Fruit fly (Drosophila melanogaster): Measurements from ENCODE around the gene HLH3B.

The HLH3B gene

dm6 chrX:2633847-2634776, 47.4 kb downstream of the HLH3B start, which contains the start of gene sgg (continued):
- TF ChIP-seq trh (GFP tag; optimal IDR thresholded peaks at IDR 0.05) = no peak
- peak; percentile 91 for TF ChIP-seq CG9797 (GFP tag; optimal IDR thresholded peaks at IDR 0.05)
- TF ChIP-seq ab (GFP tag; optimal IDR thresholded peaks at IDR 0.05) = no peak
- no peak for TF ChIP-seq klu (GFP tag; IDR thresholded peaks at IDR 0.05)
- TF ChIP-seq Eip74EF (GFP tag; optimal IDR thresholded peaks at IDR 0.05) = peak in 1 of 2 experiments; percentile 90
- TF ChIP-seq gcm (GFP tag; optimal IDR thresholded peaks at IDR 0.05) = no peak
- no peak for TF ChIP-seq CG10366 (GFP tag; IDR thresholded peaks at IDR 0.05)
- TF ChIP-seq CG15269 (tag; optimal IDR thresholded peaks at IDR 0.05) = no peak
- TF ChIP-seq CG14050 (GFP tag; IDR thresholded peaks at IDR 0.05) = no peak
- no peak for TF ChIP-seq gro (GFP tag; optimal IDR thresholded peaks at IDR 0.05)
- no peak for TF ChIP-seq CG30403 (GFP tag; optimal IDR thresholded peaks at IDR 0.05)
- TF ChIP-seq ttk (GFP tag; IDR thresholded peaks at IDR 0.05) = no peak
- TF ChIP-seq da (GFP tag; optimal IDR thresholded peaks at IDR 0.05) = no peak
- no peak for TF ChIP-seq salm (tag; optimal IDR thresholded peaks at IDR 0.05)
- no peak for TF ChIP-seq CG6272 (GFP tag; IDR thresholded peaks at IDR 0.05)
- TF ChIP-seq CG10274 (GFP tag; optimal IDR thresholded peaks at IDR 0.05) = no peak
- peak; percentile 53 for TF ChIP-seq Lhr (GFP tag; optimal IDR thresholded peaks at IDR 0.05)
- peak; percentile 85 for TF ChIP-seq pzg (GFP tag; optimal IDR thresholded peaks at IDR 0.05)
- no peak for TF ChIP-seq Deaf1 (tag; optimal IDR thresholded peaks at IDR 0.05)
- TF ChIP-seq Rfx (GFP tag; IDR thresholded peaks at IDR 0.05) = no peak
- TF ChIP-seq Xrp1 (GFP tag; IDR thresholded peaks at IDR 0.05) = no peak
- TF ChIP-seq Abd-B (GFP tag; optimal IDR thresholded peaks at IDR 0.05) = no peak
- TF ChIP-seq Camta (GFP tag; optimal IDR thresholded peaks at IDR 0.05) = no peak
- no peak for TF ChIP-seq CG10431 (GFP tag; optimal IDR thresholded peaks at IDR 0.05)
- peak; percentile 22; the same call in 1 of the 2 replicates for TF ChIP-seq bbx (GFP tag; IDR thresholded peaks at IDR 0.05; ENCODE audit: partially characterized antibody)
- TF ChIP-seq CG4854 (GFP tag; optimal IDR thresholded peaks at IDR 0.05) = no peak
- TF ChIP-seq hbn (GFP tag; IDR thresholded peaks at IDR 0.05; ENCODE audit: partially characterized antibody) = no peak
- no peak for TF ChIP-seq B-H2 (GFP tag; optimal IDR thresholded peaks at IDR 0.05)
- TF ChIP-seq seq (GFP tag; IDR thresholded peaks at IDR 0.05) = no peak
- no peak for TF ChIP-seq Hmx (GFP tag; optimal IDR thresholded peaks at IDR 0.05)
- no peak for TF ChIP-seq NK7.1 (GFP tag; optimal IDR thresholded peaks at IDR 0.05)
- TF ChIP-seq fd96Cb (tag; optimal IDR thresholded peaks at IDR 0.05) = no peak
- peak; percentile 44 for TF ChIP-seq CG6791 (GFP tag; IDR thresholded peaks at IDR 0.05; ENCODE audit: partially characterized antibody)
- no peak for TF ChIP-seq yki (optimal IDR thresholded peaks at IDR 0.05)
- TF ChIP-seq sima (GFP tag; optimal IDR thresholded peaks at IDR 0.05) = no peak
- TF ChIP-seq bowl (GFP tag; IDR thresholded peaks at IDR 0.05) = no peak
- no peak for TF ChIP-seq CG2678 (tag; optimal IDR thresholded peaks at IDR 0.05)
- TF ChIP-seq zf30C (GFP tag; optimal IDR thresholded peaks at IDR 0.05) = no peak
- no peak for TF ChIP-seq CG15011 (GFP tag; optimal IDR thresholded peaks at IDR 0.05)
- TF ChIP-seq HLH4C (GFP tag; IDR thresholded peaks at IDR 0.05; ENCODE audit: partially characterized antibody) = no peak; the same call in 2 of the 3 replicates
- no peak for TF ChIP-seq Nf-YB (GFP tag; optimal IDR thresholded peaks at IDR 0.05)
- TF ChIP-seq Nf-YC (tag; optimal IDR thresholded peaks at IDR 0.05) = no peak
- no peak for TF ChIP-seq CG34422 (GFP tag; IDR thresholded peaks at IDR 0.05)
- TF ChIP-seq nerfin-2 (GFP tag; IDR thresholded peaks at IDR 0.05; ENCODE audit: partially characterized antibody) = no peak
- no peak for TF ChIP-seq CG1647 (GFP tag; optimal IDR thresholded peaks at IDR 0.05)
- no peak for TF ChIP-seq dan (GFP tag; IDR thresholded peaks at IDR 0.05)
- TF ChIP-seq crol (GFP tag; IDR thresholded peaks at IDR 0.05) = no peak
- TF ChIP-seq pnt (GFP tag; optimal IDR thresholded peaks at IDR 0.05) = no peak
- no peak for TF ChIP-seq CG34224 (GFP tag; IDR thresholded peaks at IDR 0.05; ENCODE audit: partially characterized antibody)
